Worm (Caenorhabditis elegans): ENCODE measurements around the gene fbxb-53.

fbxb-53 gene

ce11 chrII:1744183-1744582, 12.5 kb upstream of the fbxb-53 start, which contains the start of gene clec-19:
Gene clec-19 (plus strand): TSS chrII:1744483.
- TF ChIP-seq fax-1 (tag; optimal IDR thresholded peaks at IDR 0.05): no peak
- TF ChIP-seq mec-3 (tag; optimal IDR thresholded peaks at IDR 0.05; ENCODE audit: borderline replicate concordance): no peak
- no peak for TF ChIP-seq sox-4 (tag; optimal IDR thresholded peaks at IDR 0.05)
- TF ChIP-seq sdc-2 (tag; optimal IDR thresholded peaks at IDR 0.05): no peak
- no peak for TF ChIP-seq ceh-30 (tag; optimal IDR thresholded peaks at IDR 0.05)
- TF ChIP-seq pha-2 (tag; optimal IDR thresholded peaks at IDR 0.05): no peak
- TF ChIP-seq ceh-48 (tag; optimal IDR thresholded peaks at IDR 0.05): no peak
- no peak for TF ChIP-seq Y22D7AL.16 (tag; optimal IDR thresholded peaks at IDR 0.05)
- TF ChIP-seq ahr-1 (tag; optimal IDR thresholded peaks at IDR 0.05): no peak
- TF ChIP-seq odd-2 (tag; optimal IDR thresholded peaks at IDR 0.05): no peak
- TF ChIP-seq ceh-18 (tag; optimal IDR thresholded peaks at IDR 0.05): no peak
- no peak for TF ChIP-seq hlh-6 (tag; optimal IDR thresholded peaks at IDR 0.05)
- no peak for TF ChIP-seq C38D4.7 (GFP tag; optimal IDR thresholded peaks at IDR 0.05)
- no peak for TF ChIP-seq zip-5 (tag; optimal IDR thresholded peaks at IDR 0.05)
- TF ChIP-seq K02D7.2 (tag; optimal IDR thresholded peaks at IDR 0.05): no peak
- TF ChIP-seq lin-11 (tag; optimal IDR thresholded peaks at IDR 0.05): no peak
- TF ChIP-seq nhr-11 (tag; optimal IDR thresholded peaks at IDR 0.05): no peak

- TF ChIP-seq unc-86 (tag; optimal IDR thresholded peaks at IDR 0.05): no peak
- no peak for TF ChIP-seq ceh-14 (tag; optimal IDR thresholded peaks at IDR 0.05)
- no peak for TF ChIP-seq nfya-1 (tag; optimal IDR thresholded peaks at IDR 0.05)
- no peak for TF ChIP-seq hlh-8 (tag; optimal IDR thresholded peaks at IDR 0.05)
- TF ChIP-seq odd-2 (tag; optimal IDR thresholded peaks at IDR 0.05): no peak
- no peak for TF ChIP-seq unc-42 (tag; optimal IDR thresholded peaks at IDR 0.05)
- no peak for TF ChIP-seq rnt-1 (tag; optimal IDR thresholded peaks at IDR 0.05)
- TF ChIP-seq lin-11 (tag; optimal IDR thresholded peaks at IDR 0.05): no peak
- TF ChIP-seq hlh-15 (tag; optimal IDR thresholded peaks at IDR 0.05): no peak
- TF ChIP-seq ref-2 (tag; optimal IDR thresholded peaks at IDR 0.05): no peak
- no peak for TF ChIP-seq elt-4 (tag; optimal IDR thresholded peaks at IDR 0.05)
- TF ChIP-seq hlh-13 (GFP tag; optimal IDR thresholded peaks at IDR 0.05): no peak
- no peak for TF ChIP-seq nhr-232 (tag; optimal IDR thresholded peaks at IDR 0.05)
- TF ChIP-seq ceh-45 (GFP tag; IDR thresholded peaks at IDR 0.05): no peak
- no peak for TF ChIP-seq elt-2 (tag; optimal IDR thresholded peaks at IDR 0.05)
Measured at ce11 chrII:1750413-1750812, 6.3 kb upstream of the fbxb-53 start, which contains the start of the genes F36H5.13 and F36H5.8. Gene F36H5.13 (minus strand): TSS chrII:1750513. Gene F36H5.8 (minus strand): TSS chrII:1750686.

- TF ChIP-seq ceh-34 (tag; optimal IDR thresholded peaks at IDR 0.05) (no peak), pha-2 (tag; optimal IDR thresholded peaks at IDR 0.05) (no peak), K02D7.2 (tag; optimal IDR thresholded peaks at IDR 0.05) (no peak), ahr-1 (tag; optimal IDR thresholded peaks at IDR 0.05) (no peak), ceh-9 (tag; optimal IDR thresholded peaks at IDR 0.05) (no peak), lim-6 (tag; optimal IDR thresholded peaks at IDR 0.05) (no peak), ceh-45 (GFP tag; IDR thresholded peaks at IDR 0.05) (no peak), dve-1 (tag; optimal IDR thresholded peaks at IDR 0.05) (no peak), hlh-15 (tag; optimal IDR thresholded peaks at IDR 0.05) (no peak), nhr-232 (tag; optimal IDR thresholded peaks at IDR 0.05) (no peak), ceh-14 (tag; optimal IDR thresholded peaks at IDR 0.05) (no peak), Y22D7AL.16 (tag; optimal IDR thresholded peaks at IDR 0.05) (no peak), ceh-19 (GFP tag; optimal IDR thresholded peaks at IDR 0.05) (no peak), pha-4 (tag; optimal IDR thresholded peaks at IDR 0.05) (no peak), zip-5 (tag; optimal IDR thresholded peaks at IDR 0.05) (no peak), madf-2 (tag; optimal IDR thresholded peaks at IDR 0.05) (no peak)
Measured at ce11 chrII:1752990-1753389, 3.7 kb upstream of the fbxb-53 start, which contains the start of gene F36H5.9. Gene F36H5.9 (minus strand): TSS chrII:1753090.

- TF ChIP-seq pha-2 (tag; optimal IDR thresholded peaks at IDR 0.05): no peak
Measured at ce11 chrII:1756072-1756471, 610 bp upstream of the fbxb-53 start, which contains the start of gene F36H5.17. Gene F36H5.17 (minus strand): TSS chrII:1756172.

Measured in whole organism, late embryonic.